Fruit fly (Drosophila melanogaster): ENCODE results near the gene Pop4.

The Pop4 gene

DNA sequence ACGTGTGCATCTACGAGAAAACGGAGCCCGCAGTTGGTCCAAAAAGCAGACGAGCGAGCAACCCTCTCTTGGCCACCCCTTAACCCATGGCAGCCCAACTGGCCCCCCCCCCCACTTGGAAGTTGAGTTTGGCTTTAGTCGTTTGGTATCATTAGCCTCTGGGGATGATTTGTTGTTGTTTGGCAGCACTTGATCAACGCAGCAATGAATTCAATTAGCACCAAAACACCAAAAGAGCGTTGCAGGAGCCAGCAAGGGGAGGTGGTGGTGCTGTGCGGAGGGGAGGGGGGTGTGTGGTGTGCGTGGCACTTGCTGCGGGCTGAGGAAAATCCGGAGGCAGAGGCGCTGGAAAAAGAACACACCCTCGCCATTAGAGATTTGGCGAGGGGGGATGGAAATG, 23.5 kb downstream of the Pop4 start:
- TF ChIP-seq usp (GFP tag; optimal IDR thresholded peaks at IDR 0.05) (no peak), Dll (optimal IDR thresholded peaks at IDR 0.05) (no peak), psq (optimal IDR thresholded peaks at IDR 0.05) (no peak), EcR (GFP tag; optimal IDR thresholded peaks at IDR 0.05) (no peak), pan (optimal IDR thresholded peaks at IDR 0.05) (no peak), CG8478 (optimal IDR thresholded peaks at IDR 0.05) (no peak)

DNA sequence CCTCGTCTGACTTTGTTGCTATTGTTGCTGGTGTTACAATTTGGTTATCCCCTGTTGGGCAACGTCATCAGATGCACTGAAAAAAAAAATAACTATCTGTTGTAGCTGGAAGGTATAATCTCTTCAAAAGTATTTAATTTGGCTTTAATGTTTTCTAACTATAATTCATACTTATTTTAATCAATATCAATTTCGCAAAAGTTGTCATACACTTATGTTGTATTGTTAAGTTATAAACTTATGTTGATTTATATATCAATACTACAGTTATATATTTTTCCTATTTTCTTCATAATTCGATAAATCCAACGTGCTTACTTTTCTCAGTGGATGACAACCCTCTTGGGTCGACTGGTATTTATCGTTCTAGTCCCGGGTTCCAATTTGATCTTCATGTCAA, 24.7 kb downstream of the Pop4 start:
- TF ChIP-seq CG8478 (optimal IDR thresholded peaks at IDR 0.05): no peak
- TF ChIP-seq Dll (optimal IDR thresholded peaks at IDR 0.05): no peak
- TF ChIP-seq usp (GFP tag; optimal IDR thresholded peaks at IDR 0.05): no peak
- no peak for TF ChIP-seq pan (optimal IDR thresholded peaks at IDR 0.05)
- TF ChIP-seq psq (optimal IDR thresholded peaks at IDR 0.05): no peak
- TF ChIP-seq EcR (GFP tag; optimal IDR thresholded peaks at IDR 0.05): no peak

DNA sequence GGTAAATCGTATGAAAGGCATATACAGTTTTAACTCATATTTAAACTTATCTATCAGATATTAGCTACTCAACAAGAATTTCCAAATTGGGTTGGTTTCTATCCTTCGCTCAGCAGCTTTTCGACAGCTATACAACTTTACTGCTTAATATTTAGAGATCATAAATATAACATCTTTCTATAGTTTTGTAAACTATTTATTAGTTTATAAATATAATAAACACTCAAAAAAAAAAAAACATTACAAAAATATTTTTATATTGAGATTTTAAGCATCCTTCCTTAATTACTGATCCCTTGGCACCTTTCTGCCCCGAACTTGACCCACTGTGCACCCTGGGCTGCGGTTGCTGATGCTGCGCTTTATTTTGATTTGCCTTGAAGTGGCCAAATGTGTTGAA, 25.5 kb downstream of the Pop4 start:
- TF ChIP-seq Dll (optimal IDR thresholded peaks at IDR 0.05) (no peak), EcR (GFP tag; optimal IDR thresholded peaks at IDR 0.05) (no peak), pan (optimal IDR thresholded peaks at IDR 0.05) (no peak), CG8478 (optimal IDR thresholded peaks at IDR 0.05) (no peak), usp (GFP tag; optimal IDR thresholded peaks at IDR 0.05) (no peak), psq (optimal IDR thresholded peaks at IDR 0.05) (no peak)

DNA sequence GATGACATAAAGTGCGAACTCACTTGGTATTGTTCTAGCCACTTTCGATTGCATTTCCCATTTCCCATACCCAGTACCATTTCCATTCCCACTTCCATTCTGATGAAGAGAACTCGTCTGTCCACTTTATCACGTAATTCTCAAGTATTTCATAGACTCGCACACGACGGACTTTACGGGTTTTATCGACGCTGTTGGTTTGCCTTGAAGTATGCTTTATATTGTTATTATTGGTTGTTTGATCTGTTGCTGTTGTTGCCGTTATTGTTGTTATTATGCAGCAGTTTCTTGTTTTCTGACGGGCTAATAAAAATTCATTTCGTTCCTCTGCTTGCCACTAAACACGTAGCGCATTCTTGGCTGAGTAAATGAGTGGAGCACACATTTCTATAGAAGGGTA, 25.9 kb downstream of the Pop4 start:
- TF ChIP-seq psq (optimal IDR thresholded peaks at IDR 0.05) (no peak), Dll (optimal IDR thresholded peaks at IDR 0.05) (no peak)

DNA sequence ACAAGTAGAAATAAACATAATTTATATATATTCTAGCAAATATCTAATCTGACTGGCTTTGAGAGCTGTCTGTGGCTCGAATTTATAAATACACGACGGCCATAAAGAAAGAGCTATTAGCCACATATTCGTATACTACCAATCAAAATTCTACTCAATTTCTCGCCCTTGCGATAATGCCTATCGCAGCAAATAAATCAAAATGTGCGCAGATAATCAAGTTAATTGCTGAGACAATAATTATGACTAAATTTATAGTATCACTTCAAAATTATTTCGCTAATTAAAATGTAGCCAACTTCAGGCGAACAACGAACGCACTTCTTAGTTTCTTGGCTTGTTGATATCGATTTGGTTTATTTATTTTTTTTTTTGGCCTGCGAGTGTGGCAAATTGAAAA, 26.6 kb downstream of the Pop4 start:
- TF ChIP-seq usp (GFP tag; optimal IDR thresholded peaks at IDR 0.05): no peak
- no peak for TF ChIP-seq EcR (GFP tag; optimal IDR thresholded peaks at IDR 0.05)
- TF ChIP-seq CG8478 (optimal IDR thresholded peaks at IDR 0.05): no peak
- TF ChIP-seq pan (optimal IDR thresholded peaks at IDR 0.05): no peak
- TF ChIP-seq psq (optimal IDR thresholded peaks at IDR 0.05): no peak
- no peak for TF ChIP-seq Dll (optimal IDR thresholded peaks at IDR 0.05)

DNA sequence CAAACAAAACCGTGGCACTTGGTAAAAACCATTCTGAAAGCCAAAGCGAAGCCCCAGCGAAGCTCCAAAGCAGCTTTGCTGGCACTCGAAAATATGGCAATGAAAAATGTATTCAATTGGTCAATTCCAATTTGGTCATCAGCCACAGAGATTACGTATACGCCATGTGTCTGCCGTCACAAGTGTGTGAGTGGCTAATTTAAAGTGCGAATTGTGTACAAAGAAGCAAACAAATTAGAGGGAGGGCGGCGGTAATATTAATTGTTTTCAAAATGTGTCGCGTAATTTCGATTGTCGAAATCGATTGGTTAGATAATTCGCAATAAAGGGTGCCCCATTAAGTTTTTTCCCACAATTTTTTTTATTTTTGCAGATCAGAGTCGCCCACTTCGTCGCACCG, 28.7 kb downstream of the Pop4 start:
- TF ChIP-seq Dll (optimal IDR thresholded peaks at IDR 0.05) (no peak), pan (optimal IDR thresholded peaks at IDR 0.05) (no peak)

DNA sequence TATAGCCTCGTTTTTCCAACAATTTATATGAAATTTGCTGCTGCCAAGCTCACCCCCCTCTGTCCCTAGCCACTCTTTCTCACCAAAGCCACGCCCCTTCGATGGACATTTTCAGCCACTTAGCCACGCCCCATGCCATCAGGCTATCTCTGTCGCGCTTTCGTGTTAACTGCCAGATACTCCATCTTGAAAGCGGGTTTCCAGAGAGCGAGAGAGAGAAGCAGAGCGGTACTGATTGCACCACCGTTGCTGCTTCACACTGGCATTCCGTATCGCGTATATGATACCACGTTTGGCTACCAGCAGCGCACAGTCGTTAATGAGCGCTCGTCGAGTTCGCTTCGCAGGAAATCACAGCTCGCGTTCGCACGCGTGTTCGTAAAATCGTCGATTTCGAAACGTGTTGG, 30.6 kb downstream of the Pop4 start, which contains the start of gene exex:
TSS of gene exex (plus strand) at position 307 of the 407 bp plus-strand sequence.
- TF ChIP-seq pan (optimal IDR thresholded peaks at IDR 0.05) (no peak), Dll (optimal IDR thresholded peaks at IDR 0.05) (no peak), EcR (GFP tag; optimal IDR thresholded peaks at IDR 0.05) (no peak), usp (GFP tag; optimal IDR thresholded peaks at IDR 0.05) (no peak), psq (optimal IDR thresholded peaks at IDR 0.05) (no peak), CG8478 (optimal IDR thresholded peaks at IDR 0.05) (peak; percentile 17)

DNA sequence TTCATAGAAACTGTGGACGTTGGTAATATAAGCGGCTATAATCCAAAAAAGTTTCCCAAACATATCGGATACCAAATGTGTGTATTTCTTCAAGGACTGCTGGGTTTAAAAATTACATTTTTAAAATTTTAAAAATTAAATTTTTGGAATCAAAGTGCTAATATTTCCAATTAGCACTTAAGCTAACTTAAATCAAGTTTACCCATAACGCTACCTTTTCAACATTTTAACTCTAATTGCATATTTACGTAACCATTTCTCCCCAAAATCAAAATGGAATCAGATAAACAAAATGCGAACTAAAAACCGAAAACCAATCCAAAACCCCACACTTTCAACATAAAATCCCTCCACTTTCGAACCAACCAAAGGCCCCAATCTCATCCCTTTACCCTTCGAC, 32.2 kb downstream of the Pop4 start, which contains the start of gene CG43880:
TSS of gene CG43880 (minus strand) at position 101 of the 400 bp plus-strand sequence.
- TF ChIP-seq psq (optimal IDR thresholded peaks at IDR 0.05): no peak
- no peak for TF ChIP-seq Dll (optimal IDR thresholded peaks at IDR 0.05)
- no peak for TF ChIP-seq CG8478 (optimal IDR thresholded peaks at IDR 0.05)
- TF ChIP-seq usp (GFP tag; optimal IDR thresholded peaks at IDR 0.05): no peak
- TF ChIP-seq pan (optimal IDR thresholded peaks at IDR 0.05): no peak
- no peak for TF ChIP-seq EcR (GFP tag; optimal IDR thresholded peaks at IDR 0.05)

DNA sequence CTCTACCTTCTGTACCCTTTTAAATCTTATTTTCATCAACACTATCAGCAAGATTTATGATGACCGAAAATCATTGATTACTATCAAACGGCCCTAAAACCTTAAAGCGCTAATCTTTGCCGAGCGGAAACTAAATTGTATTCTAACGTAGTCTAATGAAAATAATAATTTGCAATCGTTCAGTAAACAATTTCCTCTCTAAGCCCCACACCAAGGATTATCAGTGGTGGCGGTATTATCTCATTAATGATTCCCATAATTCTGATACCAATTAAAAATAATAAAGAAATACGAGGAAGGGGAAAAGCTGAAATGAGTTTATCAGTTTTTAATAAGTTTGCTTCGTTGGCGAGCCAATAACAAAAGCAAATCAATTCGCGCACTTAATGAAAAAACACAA, 34.5 kb downstream of the Pop4 start:
- no peak for TF ChIP-seq pan (optimal IDR thresholded peaks at IDR 0.05)
- TF ChIP-seq usp (GFP tag; optimal IDR thresholded peaks at IDR 0.05): no peak
- no peak for TF ChIP-seq EcR (GFP tag; optimal IDR thresholded peaks at IDR 0.05)
- no peak for TF ChIP-seq Dll (optimal IDR thresholded peaks at IDR 0.05)
- no peak for TF ChIP-seq psq (optimal IDR thresholded peaks at IDR 0.05)
- no peak for TF ChIP-seq CG8478 (optimal IDR thresholded peaks at IDR 0.05)

DNA sequence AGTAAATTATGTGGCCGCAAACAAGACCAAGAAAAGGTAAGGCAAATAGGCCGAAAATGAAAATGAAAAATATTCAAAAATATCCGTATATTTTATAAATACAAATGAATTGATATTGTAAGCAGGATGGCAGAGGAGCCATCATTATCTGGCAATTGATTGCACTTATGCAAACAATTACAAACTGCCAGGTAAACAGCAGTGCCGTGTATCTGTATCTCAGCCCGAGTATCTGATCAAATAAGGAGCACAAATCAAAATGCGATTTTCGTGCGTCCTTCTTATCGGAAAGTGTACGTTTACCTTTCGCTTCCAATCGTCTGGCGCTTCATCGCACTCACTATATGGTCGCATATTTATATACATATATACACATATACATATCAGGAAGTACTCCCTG, 35.4 kb downstream of the Pop4 start:
- no peak for TF ChIP-seq CG8478 (optimal IDR thresholded peaks at IDR 0.05)
- no peak for TF ChIP-seq pan (optimal IDR thresholded peaks at IDR 0.05)
- TF ChIP-seq EcR (GFP tag; optimal IDR thresholded peaks at IDR 0.05): no peak
- TF ChIP-seq psq (optimal IDR thresholded peaks at IDR 0.05): no peak

DNA sequence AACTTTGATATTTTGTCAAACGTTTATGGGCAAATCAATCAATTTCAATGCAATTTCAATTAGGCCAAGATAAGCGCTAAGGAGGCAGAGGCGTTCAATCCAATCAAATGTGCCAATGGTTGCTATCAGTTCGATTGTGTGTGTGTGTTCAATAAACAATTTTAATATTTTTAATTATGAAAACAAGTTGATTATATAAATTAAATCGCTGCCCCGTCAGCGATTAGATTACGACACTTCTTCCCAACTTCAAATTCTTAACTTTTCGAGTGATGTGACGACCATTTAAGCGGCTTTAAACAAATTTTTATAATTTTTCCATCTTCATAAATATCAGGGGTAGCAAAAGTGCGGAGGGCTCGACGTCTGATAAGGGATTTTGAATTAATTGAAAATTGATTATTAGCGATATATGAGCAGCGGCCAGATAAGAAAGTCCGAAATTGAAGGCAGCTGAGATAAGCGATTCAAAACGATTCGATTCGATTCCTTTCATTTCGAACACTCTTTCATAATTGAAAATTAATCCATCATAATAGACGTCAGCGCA, 36.0 kb downstream of the Pop4 start:
- TF ChIP-seq usp (GFP tag; optimal IDR thresholded peaks at IDR 0.05): no peak
- TF ChIP-seq CG8478 (optimal IDR thresholded peaks at IDR 0.05): no peak
- no peak for TF ChIP-seq EcR (GFP tag; optimal IDR thresholded peaks at IDR 0.05)
- no peak for TF ChIP-seq Dll (optimal IDR thresholded peaks at IDR 0.05)
- no peak for TF ChIP-seq psq (optimal IDR thresholded peaks at IDR 0.05)
- no peak for TF ChIP-seq pan (optimal IDR thresholded peaks at IDR 0.05)

DNA sequence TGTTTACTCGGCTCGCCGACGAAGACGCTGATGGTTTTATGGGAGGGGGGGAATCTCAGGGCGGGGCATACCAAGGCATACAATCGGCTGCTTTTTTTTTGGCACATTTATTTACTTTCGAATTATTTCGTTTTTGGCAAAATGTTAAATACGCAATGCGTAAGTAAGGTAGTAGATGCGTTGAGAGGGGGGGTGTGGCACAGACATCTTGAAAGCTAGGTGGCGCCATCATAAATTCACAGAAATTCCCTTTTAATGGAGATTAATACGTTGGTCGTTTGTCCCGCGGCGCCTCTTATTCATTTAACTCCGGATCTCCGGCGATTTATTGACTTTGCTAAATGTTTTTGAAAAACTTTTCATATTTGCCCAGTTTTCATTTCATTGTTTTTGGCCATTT, 36.9 kb downstream of the Pop4 start:
- no peak for TF ChIP-seq Dll (optimal IDR thresholded peaks at IDR 0.05)
- no peak for TF ChIP-seq psq (optimal IDR thresholded peaks at IDR 0.05)
- TF ChIP-seq CG8478 (optimal IDR thresholded peaks at IDR 0.05): no peak
- TF ChIP-seq usp (GFP tag; optimal IDR thresholded peaks at IDR 0.05): no peak
- no peak for TF ChIP-seq EcR (GFP tag; optimal IDR thresholded peaks at IDR 0.05)

DNA sequence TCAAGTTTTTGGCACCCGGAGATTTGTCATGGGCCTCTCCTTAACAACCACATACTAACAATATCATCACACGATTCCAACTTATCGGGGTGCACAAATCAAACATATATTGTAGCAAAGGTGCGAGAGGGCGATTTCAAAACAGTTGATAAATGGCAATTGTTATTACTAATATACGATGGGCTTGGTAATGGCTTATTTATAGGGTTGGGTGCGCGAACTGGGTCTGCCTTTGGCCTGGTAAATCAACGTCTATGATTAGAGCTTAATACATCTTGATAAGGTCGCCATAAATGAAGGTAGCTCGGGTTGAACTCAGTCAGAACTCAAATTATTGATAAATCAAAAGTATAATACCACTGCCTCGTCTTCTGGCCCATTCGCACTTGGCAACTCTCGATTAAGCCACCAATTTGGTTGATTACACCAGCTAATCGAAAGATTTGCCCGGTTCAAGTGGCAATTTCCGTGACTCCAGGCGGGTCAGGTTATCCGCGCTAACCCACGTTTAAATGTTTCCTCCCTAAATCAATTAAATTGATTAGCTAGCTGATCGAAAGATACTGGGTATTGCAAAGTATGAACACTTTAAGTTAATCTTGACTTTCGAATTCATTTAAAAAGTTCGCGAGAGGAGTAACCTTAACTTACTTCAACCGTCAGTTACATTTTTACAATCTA, 37.8 kb downstream of the Pop4 start:
- no peak for TF ChIP-seq psq (optimal IDR thresholded peaks at IDR 0.05)
- no peak for TF ChIP-seq EcR (GFP tag; optimal IDR thresholded peaks at IDR 0.05)
- no peak for TF ChIP-seq usp (GFP tag; optimal IDR thresholded peaks at IDR 0.05)
- TF ChIP-seq CG8478 (optimal IDR thresholded peaks at IDR 0.05): no peak
- no peak for TF ChIP-seq Dll (optimal IDR thresholded peaks at IDR 0.05)
- no peak for TF ChIP-seq pan (optimal IDR thresholded peaks at IDR 0.05)
